Worm (Caenorhabditis elegans) whole organism, L4 larva: Measurements from ENCODE around the gene R01H2.4.

ENCODE experiments used
- aly-2 ChIP-seq: sonication (generic microtip); optimal IDR thresholded peaks from 2 replicates; lab custom pipeline; 2018; ENCODE audit warnings: missing biosample characterization, missing genetic modification characterization
- ceh-82 ChIP-seq: sonication (generic microtip); optimal IDR thresholded peaks from 2 replicates; lab custom pipeline; 2017; ENCODE audit warnings: missing biosample characterization, missing genetic modification characterization
- fos-1 ChIP-seq: fragments of 150-350 bp; optimal IDR thresholded peaks from 2 replicates; lab custom pipeline; 2014; ENCODE audit warnings: missing biosample characterization, missing genetic modification characterization
- hlh-11 ChIP-seq: fragments of 200-800 bp; sonication (Bioruptor generic); optimal IDR thresholded peaks from 2 replicates; lab custom pipeline; 2018; ENCODE audit warnings: mild to moderate bottlenecking, missing genetic modification characterization, missing compliant biosample characterization
- hmg-1.1 ChIP-seq: fragments of 200-800 bp; sonication (Bioruptor generic); IDR thresholded peaks from 2 replicates; pipeline ENCODE4 v1.3.6; 2022; ENCODE audit warnings: missing genetic modification reagents, missing genetic modification characterization, missing compliant biosample characterization
- nhr-76 ChIP-seq: fragments of 150-350 bp; optimal IDR thresholded peaks from 2 replicates; lab custom pipeline; 2014; ENCODE audit warnings: missing biosample characterization, missing genetic modification characterization

DNA sequence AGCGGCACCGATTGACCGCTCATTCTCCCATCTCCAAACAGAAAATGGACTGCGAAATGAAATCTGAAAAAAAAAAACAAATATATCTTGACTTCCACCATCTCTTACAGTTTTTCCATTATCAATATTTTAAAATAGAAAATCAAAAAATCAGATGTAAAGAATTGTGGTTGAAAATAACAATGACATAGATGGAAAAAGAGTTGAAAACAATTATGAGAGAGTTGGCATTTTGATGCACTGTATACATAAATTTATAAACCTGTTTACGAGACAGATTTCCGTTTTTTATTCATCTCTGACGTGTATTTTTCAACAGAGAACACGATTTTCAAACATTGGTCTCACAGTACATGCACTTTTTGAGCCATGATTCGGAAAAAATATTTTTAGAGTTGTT is 16.6 kb upstream of the R01H2.4 start, which contains the start of gene ZK418.7:
- no peak for TF ChIP-seq hlh-11 (tag; lab: Kevin White, UChicago)
- TF ChIP-seq fos-1 (tag; lab: Kevin White, UChicago): no peak
- TF ChIP-seq hmg-1.1: no peak
- no peak for TF ChIP-seq aly-2 (tag; lab: Kevin White, UChicago)
- TF ChIP-seq ceh-82: no peak
- no peak for TF ChIP-seq nhr-76
